Worm (Caenorhabditis elegans) whole organism, dauer: ENCODE results near the gene C25E10.12.

Experiments
- unc-62 ChIP-seq: sonication (generic microtip); optimal IDR thresholded peaks from 2 replicates; lab custom pipeline; 2017; ENCODE audit warnings: missing biosample characterization, missing genetic modification reagents, missing genetic modification characterization

Gene C25E10.12

ce11 chrV:9062341-9062740 lies at the start of gene C25E10.12:
Gene C25E10.12, minus strand, starts transcription at chrV:9062441.
- TF ChIP-seq unc-62: no peak

DNA sequence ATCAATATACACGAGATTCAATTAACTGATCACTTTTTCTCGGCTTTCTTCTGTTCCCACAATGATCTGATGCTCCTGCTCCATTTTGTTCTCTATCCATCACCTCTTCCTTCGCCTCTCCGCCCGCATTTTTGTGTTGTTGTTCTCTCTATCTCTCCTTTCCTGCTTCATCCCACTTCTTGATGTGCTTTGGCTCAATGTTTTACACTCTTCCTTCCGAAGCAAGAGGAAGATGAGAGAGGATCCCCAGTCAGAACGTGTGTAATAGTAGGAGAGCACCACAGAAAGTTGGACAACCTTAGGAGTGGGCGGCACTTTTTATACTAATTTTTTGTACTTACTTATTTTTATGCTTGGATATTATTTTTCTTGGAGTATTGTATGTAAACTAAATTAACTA lies 49.7 kb upstream of the C25E10.12 start:
- no peak for TF ChIP-seq unc-62

- TF ChIP-seq unc-62: no peak
These were observed 47.0 kb upstream of the C25E10.12 start, which contains the start of gene pqn-31 for ce11 chrV:9109281-9109680. Gene pqn-31, plus strand, starts transcription at chrV:9109581.

DNA sequence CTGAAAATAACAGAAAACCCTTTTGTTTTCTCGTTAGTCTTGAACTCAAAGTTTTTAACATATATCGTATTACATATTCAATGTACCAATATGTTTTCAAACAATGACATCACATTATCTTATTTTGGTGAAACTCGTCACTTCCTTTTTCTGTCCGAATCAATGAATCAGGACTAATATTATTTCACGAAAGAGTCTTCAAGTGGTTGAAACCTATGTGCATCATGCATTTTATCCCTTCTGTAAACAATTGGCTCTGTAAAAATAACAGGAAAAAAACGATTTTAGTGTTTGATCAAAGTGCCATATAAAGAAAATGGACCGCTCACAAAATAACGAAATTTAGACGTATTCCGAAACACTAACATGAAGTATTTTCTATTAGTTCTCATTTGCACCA lies 46.0 kb upstream of the C25E10.12 start, which contains the start of gene F21C10.18:
TSS of gene F21C10.18 (plus strand) at position 301 of the 400 bp plus-strand sequence.
- no peak for TF ChIP-seq unc-62

DNA sequence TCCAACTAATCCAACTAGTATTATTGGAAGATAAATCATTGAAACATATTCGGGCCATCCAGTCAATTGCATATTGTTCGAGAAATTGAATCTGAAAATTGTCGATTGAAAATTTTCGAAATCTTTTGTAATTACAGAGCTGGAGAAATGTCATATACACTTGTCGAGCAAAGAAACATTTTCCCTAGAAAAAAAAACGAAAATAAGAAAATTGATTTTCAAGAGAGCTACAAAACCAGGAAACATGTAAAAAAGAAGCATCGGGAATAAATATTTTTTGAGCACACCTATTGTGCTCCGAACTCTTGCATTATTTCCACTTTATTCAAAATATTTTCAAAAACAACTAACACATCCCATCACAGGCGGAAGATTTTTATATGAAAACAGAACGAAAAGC lies 38.8 kb upstream of the C25E10.12 start, which contains the start of gene frpr-6:
TSS of gene frpr-6 (minus strand) at position 101 of the 400 bp plus-strand sequence.
- no peak for TF ChIP-seq unc-62

- TF ChIP-seq unc-62: no peak
These were observed 36.2 kb upstream of the C25E10.12 start, which contains the start of gene F21C10.9 for ce11 chrV:9098280-9098973. Gene F21C10.9, minus strand, starts transcription at chrV:9098696.

ce11 chrV:9097213-9097612 lies 35.0 kb upstream of the C25E10.12 start:
- no peak for TF ChIP-seq unc-62

ce11 chrV:9096674-9097073 lies 34.4 kb upstream of the C25E10.12 start:
- TF ChIP-seq unc-62: no peak

DNA sequence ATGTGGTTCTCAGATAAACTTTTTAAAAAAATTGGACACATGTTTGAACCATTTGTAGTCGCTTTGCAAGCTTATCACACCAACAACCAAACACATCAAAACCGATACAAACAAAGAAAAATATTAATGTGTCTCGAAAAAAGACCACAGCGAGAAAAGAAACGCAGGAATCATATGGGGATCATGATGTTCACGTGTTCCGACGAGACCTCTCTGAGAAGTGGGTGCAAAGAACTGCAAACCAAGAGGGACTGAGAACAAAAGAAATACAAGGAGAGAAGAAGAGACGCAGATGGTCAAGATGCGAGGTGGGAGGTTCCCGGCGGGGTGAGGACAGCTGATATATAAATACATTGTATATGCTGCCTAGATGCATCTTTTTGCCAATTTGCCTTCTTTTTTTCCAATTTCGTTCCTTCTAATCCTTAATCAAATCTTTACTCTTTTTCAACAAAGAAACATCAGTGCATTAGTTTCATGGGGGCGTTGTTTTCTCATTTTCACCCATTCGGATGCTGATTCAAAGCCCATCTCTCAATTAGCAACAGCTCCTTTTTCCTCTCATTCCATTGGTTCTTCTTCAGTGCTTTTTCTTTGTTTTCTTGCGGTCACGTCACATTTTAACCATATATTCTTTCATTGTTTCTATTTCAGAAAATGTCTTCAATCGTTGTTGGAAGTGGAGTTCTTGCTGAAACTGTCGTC lies 33.5 kb upstream of the C25E10.12 start, which contains the start of gene F21C10.10:
TSS of gene F21C10.10 (plus strand) at position 655 of the 705 bp plus-strand sequence.
- no peak for TF ChIP-seq unc-62

DNA sequence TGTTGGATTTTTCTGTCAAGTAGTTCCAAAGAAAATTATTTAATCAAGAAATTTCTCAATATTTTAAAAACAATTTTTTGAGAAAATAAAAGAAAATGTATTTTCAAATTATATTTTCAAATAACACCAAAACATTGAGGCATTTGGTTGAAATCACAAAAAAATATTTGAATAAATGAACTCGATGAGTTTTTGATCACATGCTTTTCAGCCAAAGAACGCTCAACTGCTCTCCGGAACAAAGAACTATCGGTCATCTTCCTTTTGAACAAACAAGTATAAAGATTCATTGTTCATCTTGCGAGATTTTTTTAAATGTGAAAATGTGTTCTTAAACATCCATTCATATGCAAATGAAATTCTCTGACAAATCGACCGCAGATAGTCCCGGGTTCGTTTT lies 32.7 kb upstream of the C25E10.12 start:
- no peak for TF ChIP-seq unc-62

- TF ChIP-seq unc-62: no peak
These were observed 31.9 kb upstream of the C25E10.12 start for ce11 chrV:9094060-9094628.

ce11 chrV:9092209-9092608 lies 30.0 kb upstream of the C25E10.12 start, which contains the start of gene T27E4.1:
Gene T27E4.1, plus strand, starts transcription at chrV:9092345.
- no peak for TF ChIP-seq unc-62

- no peak for TF ChIP-seq unc-62
These were observed 26.5 kb upstream of the C25E10.12 start for ce11 chrV:9088758-9089157.

DNA sequence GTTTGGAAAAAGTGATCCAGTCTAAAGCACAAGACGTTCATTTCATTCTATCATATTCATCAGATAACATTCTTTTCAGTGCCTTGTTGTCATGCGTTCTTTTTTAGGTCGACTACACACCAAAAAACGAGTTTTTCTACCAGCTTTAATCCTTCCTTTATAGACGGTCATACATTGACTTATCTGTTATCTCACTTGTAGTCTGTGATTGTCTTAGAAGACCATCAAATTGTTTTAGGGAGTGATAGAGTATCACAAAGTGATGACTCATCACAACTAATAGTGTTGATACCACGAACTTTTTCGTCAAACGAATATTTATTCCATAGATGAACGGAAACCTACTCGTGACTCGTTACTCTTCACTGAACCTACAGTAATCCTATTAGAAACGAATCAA lies 23.6 kb upstream of the C25E10.12 start:
- TF ChIP-seq unc-62: no peak

DNA sequence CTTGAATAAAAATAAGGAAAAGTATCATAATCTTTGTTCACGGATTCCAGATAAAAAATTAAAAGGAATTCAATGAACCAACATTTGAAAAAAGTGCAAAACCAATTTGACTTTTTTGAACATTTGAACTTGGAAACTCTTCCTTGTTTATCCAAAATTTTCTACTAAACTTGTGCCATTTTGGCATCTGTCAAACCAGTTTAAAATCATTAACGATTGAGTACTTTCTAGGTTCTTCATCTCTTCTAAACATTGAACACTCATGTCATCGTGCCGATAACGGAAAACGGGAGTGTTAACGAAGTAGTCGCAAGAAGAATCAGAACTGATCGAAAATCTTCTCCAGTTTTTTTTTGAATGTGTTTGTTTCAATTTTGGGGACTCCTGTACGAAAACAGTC lies 22.0 kb upstream of the C25E10.12 start:
- no peak for TF ChIP-seq unc-62

- no peak for TF ChIP-seq unc-62
These were observed 20.1 kb upstream of the C25E10.12 start for ce11 chrV:9082350-9082749.

ce11 chrV:9081410-9081809 lies 19.2 kb upstream of the C25E10.12 start:
- no peak for TF ChIP-seq unc-62
